Fruit fly (Drosophila melanogaster) whole organism, embryonic: ENCODE measurements around the gene CG3349.

Experiments
- CG11696 ChIP-seq: fragments of 200-800 bp; sonication (Bioruptor generic); IDR thresholded peaks from 2 replicates; pipeline ENCODE4 v1.3.6; 2022; ENCODE audit warnings: missing biosample characterization, missing genetic modification characterization
- CG12071 ChIP-seq: fragments of 200-800 bp; sonication (Bioruptor generic); optimal IDR thresholded peaks from 3 replicates; lab custom pipeline; 2018; ENCODE audit warnings: missing biosample characterization, mild to moderate bottlenecking, missing genetic modification characterization
- CG13123 ChIP-seq: fragments of 200-800 bp; sonication (Bioruptor generic); optimal IDR thresholded peaks from 2 replicates; lab custom pipeline; 2016; ENCODE audit warnings: missing biosample characterization, missing genetic modification characterization
- CG14965 ChIP-seq: fragments of 200-800 bp; sonication (Bioruptor generic); optimal IDR thresholded peaks from 2 replicates; lab custom pipeline; 2016; ENCODE audit warnings: missing biosample characterization, missing genetic modification characterization, borderline replicate concordance
- CG15479 ChIP-seq: fragments of 200-800 bp; sonication (Bioruptor generic); optimal IDR thresholded peaks from 3 replicates; lab custom pipeline; 2019; ENCODE audit warnings: missing biosample characterization, mild to moderate bottlenecking, missing genetic modification characterization, moderate library complexity
- CG16863 ChIP-seq: fragments of 200-800 bp; sonication (Bioruptor generic); optimal IDR thresholded peaks from 3 replicates; lab custom pipeline; 2016; ENCODE audit warnings: missing biosample characterization, missing genetic modification characterization
- CG1832 ChIP-seq: fragments of 200-800 bp; sonication (Bioruptor generic); optimal IDR thresholded peaks from 2 replicates; lab custom pipeline; 2017; ENCODE audit warnings: missing biosample characterization, mild to moderate bottlenecking, missing genetic modification characterization, inconsistent platforms
- CG3065 ChIP-seq: fragments of 200-800 bp; sonication (Bioruptor generic); optimal IDR thresholded peaks from 2 replicates; lab custom pipeline; 2016; ENCODE audit warnings: missing biosample characterization, missing genetic modification characterization
- CG31224 ChIP-seq: fragments of 200-800 bp; sonication (Bioruptor generic); IDR thresholded peaks from 2 replicates; pipeline ENCODE4 v1.3.6; 2022; ENCODE audit warnings: missing biosample characterization, missing genetic modification characterization
- CG3726 ChIP-seq: fragments of 200-800 bp; sonication (Bioruptor generic); IDR thresholded peaks from 3 replicates; pipeline ENCODE4, ENCODE4 v1.3.6; 2022; ENCODE audit warnings: missing biosample characterization, missing genetic modification characterization
- CG42726 ChIP-seq: fragments of 200-800 bp; sonication (Bioruptor generic); IDR thresholded peaks from 2 replicates; pipeline ENCODE4 v1.3.6; 2022; ENCODE audit warnings: missing biosample characterization, missing genetic modification characterization; ENCODE audit not compliant: partially characterized antibody
- CG5180 ChIP-seq: fragments of 200-800 bp; sonication (Bioruptor generic); optimal IDR thresholded peaks from 3 replicates; lab custom pipeline; 2017; ENCODE audit warnings: missing biosample characterization, missing genetic modification characterization, mild to moderate bottlenecking, moderate library complexity, missing genetic modification reagents
- CG6654 ChIP-seq: fragments of 200-800 bp; sonication (Bioruptor generic); optimal IDR thresholded peaks from 2 replicates; lab custom pipeline; 2017; ENCODE audit warnings: missing biosample characterization, mild to moderate bottlenecking, missing genetic modification characterization
- CG7745 ChIP-seq: fragments of 200-800 bp; sonication (Bioruptor generic); optimal IDR thresholded peaks from 2 replicates; lab custom pipeline; 2018; ENCODE audit warnings: missing biosample characterization, mild to moderate bottlenecking, missing genetic modification characterization, moderate library complexity
- CG8924 ChIP-seq: fragments of 200-800 bp; optimal IDR thresholded peaks from 3 replicates; lab custom pipeline; 2019; ENCODE audit warnings: missing biosample characterization, mild to moderate bottlenecking, missing genetic modification characterization, moderate library complexity
- Camta ChIP-seq: fragments of 200-800 bp; sonication (Bioruptor generic); optimal IDR thresholded peaks from 2 replicates; lab custom pipeline; 2016; ENCODE audit warnings: missing biosample characterization, missing genetic modification characterization
- D ChIP-seq, 2 experiments: fragments of 200-800 bp in 1 of 2; fragments of >200 bp in 1 of 2; sonication (Bioruptor generic) in 1 of 2; optimal IDR thresholded peaks; 2 replicates in 1 of 2; 3 replicates in 1 of 2; lab custom pipeline; 2017; ENCODE audit warnings: mild to moderate bottlenecking in 1 of 2, missing biosample characterization in 1 of 2, missing genetic modification characterization in 1 of 2, missing genetic modification reagents in 1 of 2
- Gug ChIP-seq: fragments of 200-800 bp; sonication (Bioruptor generic); IDR thresholded peaks from 4 replicates; pipeline ENCODE4 v1.3.6; 2022; ENCODE audit warnings: missing biosample characterization, missing genetic modification characterization
- Hey ChIP-seq: fragments of 200-800 bp; sonication (Bioruptor generic); optimal IDR thresholded peaks from 3 replicates; lab custom pipeline; 2018; ENCODE audit warnings: missing biosample characterization, mild to moderate bottlenecking, missing genetic modification characterization
- MESR4 ChIP-seq: fragments of 200-800 bp; sonication (Bioruptor generic); optimal IDR thresholded peaks from 2 replicates; lab custom pipeline; 2018; ENCODE audit warnings: missing biosample characterization, mild to moderate bottlenecking, missing genetic modification characterization, moderate library complexity
- Nf-YB ChIP-seq: fragments of 200-800 bp; sonication (Bioruptor generic); optimal IDR thresholded peaks from 3 replicates; lab custom pipeline; 2019; ENCODE audit warnings: missing biosample characterization, mild to moderate bottlenecking, missing genetic modification characterization, moderate library complexity
- Sox102F ChIP-seq: fragments of 200-800 bp; sonication (Bioruptor generic); optimal IDR thresholded peaks from 2 replicates; lab custom pipeline; 2018; ENCODE audit warnings: missing biosample characterization, mild to moderate bottlenecking, missing genetic modification characterization, moderate library complexity
- Trl ChIP-seq, 3 experiments: fragments of >200 bp in 2 of 3; fragments of 200-800 bp in 1 of 3; sonication (Bioruptor generic) in 1 of 3; optimal IDR thresholded peaks; 2 replicates in 1 of 3; 3 replicates in 2 of 3; lab custom pipeline; 2016 to 2017; ENCODE audit warnings: missing biosample characterization in 1 of 3, missing genetic modification characterization in 1 of 3
- abd-A ChIP-seq: fragments of 200-800 bp; sonication (Bioruptor generic); optimal IDR thresholded peaks from 3 replicates; lab custom pipeline; 2019; ENCODE audit warnings: missing biosample characterization, mild to moderate bottlenecking, missing genetic modification characterization, moderate library complexity
- cad ChIP-seq: fragments of >200 bp; optimal IDR thresholded peaks from 2 replicates; lab custom pipeline; 2017; ENCODE audit warnings: missing biosample characterization, missing genetic modification characterization
- cg ChIP-seq: fragments of 200-800 bp; sonication (Bioruptor generic); optimal IDR thresholded peaks from 3 replicates; lab custom pipeline; 2019; ENCODE audit warnings: missing biosample characterization, mild to moderate bottlenecking, missing genetic modification characterization, moderate library complexity
- chif ChIP-seq, 2 experiments: fragments of 200-800 bp; sonication (Bioruptor generic); optimal IDR thresholded peaks; 3 replicates each; lab custom pipeline; 2016; ENCODE audit warnings: missing biosample characterization in 2 of 2, missing genetic modification characterization in 2 of 2
- dimm ChIP-seq: fragments of 200-800 bp; sonication (Bioruptor generic); IDR thresholded peaks from 2 replicates; pipeline ENCODE4 v1.3.6; 2022; ENCODE audit warnings: missing biosample characterization, missing genetic modification characterization
- eve ChIP-seq, 2 experiments: fragments of >200 bp; optimal IDR thresholded peaks; 2 replicates each; lab custom pipeline; 2017; ENCODE audit warnings: missing biosample characterization in 2 of 2, missing genetic modification characterization in 2 of 2
- gsb-n ChIP-seq: fragments of 200-800 bp; sonication (Bioruptor generic); optimal IDR thresholded peaks from 3 replicates; lab custom pipeline; 2018; ENCODE audit warnings: missing biosample characterization, mild to moderate bottlenecking, missing genetic modification characterization
- insv ChIP-seq, 2 experiments: fragments of 200-800 bp; sonication (Bioruptor generic); optimal IDR thresholded peaks; 3 replicates each; lab custom pipeline; 2016 to 2018; ENCODE audit warnings: missing biosample characterization in 2 of 2, missing genetic modification characterization in 2 of 2
- mld ChIP-seq: fragments of 200-800 bp; sonication (Bioruptor generic); IDR thresholded peaks from 3 replicates; pipeline ENCODE4 v1.3.6; 2022; ENCODE audit warnings: missing biosample characterization, missing genetic modification characterization; ENCODE audit not compliant: partially characterized antibody
- nau ChIP-seq: fragments of 200-800 bp; sonication (Bioruptor generic); optimal IDR thresholded peaks from 3 replicates; lab custom pipeline; 2017; ENCODE audit warnings: missing biosample characterization, mild to moderate bottlenecking, missing genetic modification characterization, missing genetic modification reagents
- nerfin-1 ChIP-seq: fragments of 200-800 bp; sonication (Bioruptor generic); optimal IDR thresholded peaks from 3 replicates; lab custom pipeline; 2019; ENCODE audit warnings: missing biosample characterization, mild to moderate bottlenecking, missing genetic modification characterization, moderate library complexity
- nerfin-2 ChIP-seq: fragments of 200-800 bp; sonication (Bioruptor generic); IDR thresholded peaks from 2 replicates; pipeline ENCODE4 v1.3.6; 2022; ENCODE audit warnings: missing biosample characterization, missing genetic modification characterization; ENCODE audit not compliant: partially characterized antibody
- phol ChIP-seq: fragments of 200-800 bp; sonication (Bioruptor generic); optimal IDR thresholded peaks from 3 replicates; lab custom pipeline; 2018; ENCODE audit warnings: missing biosample characterization, mild to moderate bottlenecking, missing genetic modification characterization, moderate library complexity
- pita ChIP-seq: fragments of 200-800 bp; sonication (Bioruptor generic); optimal IDR thresholded peaks from 2 replicates; lab custom pipeline; 2017; ENCODE audit warnings: missing biosample characterization, mild to moderate bottlenecking, missing genetic modification characterization
- pros ChIP-seq: fragments of 200-800 bp; sonication (Bioruptor generic); optimal IDR thresholded peaks from 3 replicates; lab custom pipeline; 2019; ENCODE audit warnings: missing biosample characterization, mild to moderate bottlenecking, missing genetic modification characterization, moderate library complexity
- scrt ChIP-seq: fragments of 200-800 bp; sonication (Bioruptor generic); optimal IDR thresholded peaks from 2 replicates; lab custom pipeline; 2018; ENCODE audit warnings: missing biosample characterization, mild to moderate bottlenecking, missing genetic modification characterization, moderate library complexity
- seq ChIP-seq: fragments of 200-800 bp; sonication (Bioruptor generic); IDR thresholded peaks from 2 replicates; pipeline ENCODE4 v1.3.6; 2022; ENCODE audit warnings: missing biosample characterization, missing genetic modification characterization
- tio ChIP-seq: fragments of 200-800 bp; sonication (Bioruptor generic); optimal IDR thresholded peaks from 2 replicates; lab custom pipeline; 2017; ENCODE audit warnings: missing biosample characterization, missing genetic modification characterization, inconsistent platforms
- twi ChIP-seq: fragments of 200-800 bp; optimal IDR thresholded peaks from 2 replicates; lab custom pipeline; 2019; ENCODE audit warnings: missing biosample characterization, mild to moderate bottlenecking, missing genetic modification characterization, moderate library complexity

CG3349 gene

DNA sequence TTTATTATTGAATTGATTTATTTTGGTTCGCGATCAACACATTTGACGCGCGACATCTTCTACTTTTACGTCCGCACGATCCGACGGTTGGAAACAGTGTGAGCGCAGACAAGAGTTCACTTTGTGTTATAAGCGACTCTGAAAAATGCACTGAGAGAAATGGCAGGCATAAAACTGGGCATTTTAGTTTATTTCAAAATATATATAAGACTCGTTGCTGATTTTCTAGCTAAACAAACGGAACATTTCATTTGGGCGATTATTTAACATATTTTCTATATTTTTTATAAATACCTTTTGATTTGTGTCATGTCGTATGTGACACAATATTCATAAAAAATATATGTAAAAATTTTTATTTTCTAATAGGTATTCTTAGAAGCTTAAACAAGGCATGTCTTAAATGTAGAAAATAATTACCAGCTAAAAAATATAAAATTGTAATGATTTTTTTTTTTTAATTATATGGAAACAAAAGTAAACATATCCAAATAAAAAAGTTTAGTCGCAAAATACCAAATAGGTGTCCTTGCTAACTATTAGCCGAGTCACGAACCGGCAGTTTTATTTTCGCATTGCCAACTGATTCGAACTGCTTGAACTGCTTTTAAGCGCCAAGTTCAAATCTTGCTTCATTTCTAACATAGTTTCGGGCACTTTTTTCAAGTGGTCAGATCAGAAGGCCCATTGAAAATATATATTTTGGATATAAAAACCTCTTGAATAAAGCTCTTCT lies 34.7 kb downstream of the CG3349 start, which contains the start of gene Reck (continued):
- TF ChIP-seq CG16863 (GFP tag; lab: Kevin White, UChicago) (peak; percentile 42), CG13123 (peak; percentile 67), Gug (GFP tag; lab: Robert Waterston, UW) (peak; percentile 64; the same call in 2 of the 4 replicates), CG6654 (peak; percentile 15), Sox102F (GFP tag; lab: Kevin White, UChicago) (peak; percentile 90), CG11696 (GFP tag; lab: Robert Waterston, UW) (peak; percentile 61), CG14965 (GFP tag; lab: Kevin White, UChicago) (no peak)

DNA sequence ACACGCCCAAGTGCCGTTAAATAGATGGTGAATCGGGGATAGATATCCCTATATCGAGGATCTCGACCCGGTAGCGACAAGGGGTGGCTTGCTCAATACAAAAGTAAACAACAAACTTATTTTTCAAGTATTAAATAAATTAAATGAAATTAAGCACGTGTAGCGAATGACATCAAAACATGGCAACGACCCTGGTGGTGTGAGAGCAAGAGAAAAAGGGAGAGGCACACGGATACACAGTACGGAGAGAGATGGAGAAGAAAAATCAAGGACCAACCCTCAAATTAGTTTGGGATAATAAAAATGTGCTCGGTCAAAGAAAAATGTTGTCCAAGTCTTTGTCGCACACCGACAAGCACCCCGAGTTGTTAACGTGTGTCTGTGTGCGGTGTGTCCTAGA lies 41.6 kb downstream of the CG3349 start:
- TF ChIP-seq CG7745 (tag; lab: Kevin White, UChicago) (peak; percentile 75), seq (GFP tag; lab: Robert Waterston, UW) (peak; percentile 47; the same call in 1 of the 2 replicates), CG42726 (GFP tag; lab: Robert Waterston, UW) (no peak), abd-A (peak; percentile 59), Trl (optimal IDR thresholded peaks at IDR 0.05; lab: Kevin White, UChicago) (peak in 1 of 2 experiments; percentile 47), Trl (GFP tag; optimal IDR thresholded peaks at IDR 0.05; lab: Kevin White, UChicago) (no peak), pros (peak; percentile 91), cg (GFP tag; lab: Kevin White, UChicago) (peak; percentile 41), cad (GFP tag; lab: Kevin White, UChicago) (peak; percentile 32), nerfin-1 (peak; percentile 50), CG8924 (tag; lab: Kevin White, UChicago) (peak; percentile 59), CG12071 (GFP tag; lab: Kevin White, UChicago) (no peak), eve (GFP tag; optimal IDR thresholded peaks at IDR 0.05; lab: Kevin White, UChicago) (no peak), Nf-YB (GFP tag; lab: Kevin White, UChicago) (peak; percentile 73), gsb-n (tag; lab: Kevin White, UChicago) (peak; percentile 93), CG3065 (GFP tag; lab: Kevin White, UChicago) (no peak), Camta (GFP tag; lab: Kevin White, UChicago) (no peak), dimm (GFP tag; lab: Robert Waterston, UW) (no peak)

DNA sequence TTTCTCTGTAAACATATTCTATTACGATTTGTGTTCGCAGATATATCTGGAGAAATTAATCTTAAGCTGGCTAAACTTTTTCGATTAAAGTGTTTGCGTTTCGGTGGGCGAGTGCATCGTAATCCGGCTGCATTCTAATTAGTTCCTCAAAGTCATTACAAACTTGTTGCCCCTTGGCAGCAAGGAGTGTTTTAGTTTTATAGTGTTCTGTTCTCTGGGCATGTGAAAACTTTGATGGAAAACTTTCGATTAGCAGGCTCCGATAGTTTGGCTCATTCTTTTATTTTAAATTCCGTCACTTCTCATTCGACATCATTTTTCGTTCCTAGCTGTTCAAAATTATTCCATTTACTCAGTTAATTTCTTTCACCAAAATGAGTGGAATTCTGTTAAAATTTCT lies 43.8 kb downstream of the CG3349 start, which contains the start of gene CG32148:
Gene CG32148, plus strand, starts transcription at position 301 of the 400 bp plus-strand sequence.
- TF ChIP-seq MESR4 (GFP tag; lab: Kevin White, UChicago) (no peak), nerfin-2 (GFP tag; lab: Robert Waterston, UW) (no peak), chif (GFP tag; optimal IDR thresholded peaks at IDR 0.05; lab: Kevin White, UChicago) (no peak), tio (no peak), pita (GFP tag; lab: Kevin White, UChicago) (no peak), nau (GFP tag; lab: Kevin White, UChicago) (no peak)

DNA sequence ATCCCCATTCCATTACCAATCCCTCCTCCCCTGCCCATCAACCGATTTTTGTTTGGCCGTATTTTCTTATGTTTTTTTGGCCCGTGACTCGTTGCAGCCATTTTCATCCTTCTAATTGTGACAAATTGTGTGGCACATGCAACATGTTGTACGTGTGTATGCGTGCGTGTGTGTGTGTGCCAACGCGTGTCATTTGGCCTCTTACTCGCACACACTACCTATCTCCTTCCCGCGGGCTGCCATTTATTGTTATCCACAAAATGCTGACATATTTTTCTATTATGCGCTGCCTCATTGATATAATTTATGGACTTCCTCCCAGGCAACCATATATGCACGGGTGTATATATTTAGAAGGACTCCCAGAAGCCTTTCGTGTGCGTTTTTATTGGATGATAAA lies 52.4 kb downstream of the CG3349 start:
- peak; percentile 39 for TF ChIP-seq abd-A
- TF ChIP-seq scrt (GFP tag; lab: Kevin White, UChicago): peak; percentile 55
- no peak for TF ChIP-seq mld
- TF ChIP-seq phol: peak; percentile 13
- TF ChIP-seq CG15479 (GFP tag; lab: Kevin White, UChicago): peak; percentile 43
- TF ChIP-seq twi (tag; lab: Kevin White, UChicago): peak; percentile 68
- TF ChIP-seq insv (GFP tag; optimal IDR thresholded peaks at IDR 0.05; lab: Kevin White, UChicago): no peak
- TF ChIP-seq CG31224 (GFP tag; lab: Robert Waterston, UW): no peak
- TF ChIP-seq cg (GFP tag; lab: Kevin White, UChicago): peak; percentile 64
- no peak for TF ChIP-seq CG3726 (GFP tag; lab: Robert Waterston, UW)
- peak; percentile 17 for TF ChIP-seq Hey (tag; lab: Kevin White, UChicago)
- TF ChIP-seq D (optimal IDR thresholded peaks at IDR 0.05; lab: Kevin White, UChicago): peak; percentile 80
- no peak for TF ChIP-seq D (GFP tag; optimal IDR thresholded peaks at IDR 0.05; lab: Kevin White, UChicago)
- TF ChIP-seq CG5180 (GFP tag; lab: Kevin White, UChicago): peak; percentile 41
- peak; percentile 4 for TF ChIP-seq CG1832 (GFP tag; lab: Kevin White, UChicago)
- TF ChIP-seq Nf-YB (GFP tag; lab: Kevin White, UChicago): peak; percentile 74
- TF ChIP-seq, all 482 proteins: peak for 11
